Fruit fly (Drosophila melanogaster) whole organism, prepupa: ENCODE data around the gene syd.

Experiments
- CG16779 ChIP-seq: fragments of 200-800 bp; sonication (Bioruptor generic); optimal IDR thresholded peaks from 3 replicates; lab custom pipeline; 2017; ENCODE audit warnings: missing biosample characterization, mild to moderate bottlenecking, missing genetic modification characterization
- CG32006 ChIP-seq: fragments of 200-800 bp; sonication (Bioruptor generic); optimal IDR thresholded peaks from 3 replicates; lab custom pipeline; 2017; ENCODE audit warnings: missing biosample characterization, mild to moderate bottlenecking, missing genetic modification characterization
- CG6854 ChIP-seq: fragments of 200-800 bp; sonication (Bioruptor generic); optimal IDR thresholded peaks from 2 replicates; lab custom pipeline; 2017; ENCODE audit warnings: missing biosample characterization, mild to moderate bottlenecking, missing genetic modification characterization
- Hr39 ChIP-seq: fragments of 200-800 bp; sonication (Bioruptor generic); optimal IDR thresholded peaks from 2 replicates; lab custom pipeline; 2016; ENCODE audit warnings: missing biosample characterization, missing genetic modification characterization
- Met ChIP-seq: fragments of 200-800 bp; sonication (Bioruptor generic); optimal IDR thresholded peaks from 3 replicates; lab custom pipeline; 2016; ENCODE audit warnings: missing biosample characterization, missing genetic modification characterization
- acj6 ChIP-seq: fragments of 200-800 bp; sonication (Bioruptor generic); optimal IDR thresholded peaks from 3 replicates; lab custom pipeline; 2016; ENCODE audit warnings: missing biosample characterization, missing genetic modification characterization
- cyc ChIP-seq: fragments of 200-800 bp; sonication (Bioruptor generic); optimal IDR thresholded peaks from 3 replicates; lab custom pipeline; 2016; ENCODE audit warnings: missing biosample characterization, missing genetic modification characterization

- TF ChIP-seq Hr39 (GFP tag; lab: Kevin White, UChicago) = no peak
- no peak for TF ChIP-seq cyc (GFP tag; lab: Kevin White, UChicago)
- no peak for TF ChIP-seq CG6854 (GFP tag; lab: Kevin White, UChicago)
- TF ChIP-seq acj6 (GFP tag; lab: Kevin White, UChicago) = no peak
- TF ChIP-seq CG32006 (GFP tag; lab: Kevin White, UChicago) = no peak
- TF ChIP-seq CG16779 (tag; lab: Kevin White, UChicago) = no peak
- TF ChIP-seq Met (GFP tag; lab: Kevin White, UChicago) = no peak
Observed at dm6 chr3L:7984623-7985237, 48.8 kb upstream of the syd start.
